Worm (Caenorhabditis elegans) whole organism, L4/young adult: ENCODE measurements around the gene glr-2.

Experiments
- W03F9.2 ChIP-seq: fragments of 150-350 bp; optimal IDR thresholded peaks from 2 replicates; lab custom pipeline; 2014; ENCODE audit warnings: missing biosample characterization, missing genetic modification characterization
- dao-5 ChIP-seq: sonication (generic microtip); optimal IDR thresholded peaks from 2 replicates; lab custom pipeline; 2016; ENCODE audit warnings: missing genotype, missing genetic modification characterization, moderate library complexity, missing compliant biosample characterization
- him-1 ChIP-seq: sonication (generic microtip); optimal IDR thresholded peaks from 2 replicates; lab custom pipeline; 2016; ENCODE audit warnings: missing genotype, missing genetic modification reagents, missing genetic modification characterization, missing compliant biosample characterization

DNA sequence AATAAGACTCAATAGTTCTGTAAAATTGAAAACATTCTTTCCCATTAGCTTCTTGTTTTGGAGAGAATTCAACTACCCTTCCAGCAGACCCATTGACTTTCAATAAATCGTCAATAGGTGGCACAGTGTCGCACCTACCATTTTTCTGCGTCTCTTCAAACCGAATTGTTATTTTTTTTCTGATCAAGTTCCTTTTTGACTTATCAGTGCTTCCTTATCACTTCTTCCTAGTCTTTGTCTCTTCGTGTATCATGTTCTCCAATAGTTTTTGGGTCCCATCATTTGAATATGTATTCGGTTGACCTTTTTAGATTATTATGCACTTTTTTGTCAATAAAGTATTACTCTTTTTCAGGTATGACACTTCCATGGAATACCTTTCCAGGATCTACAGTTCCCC, 36.8 kb downstream of the glr-2 start, which contains the start of gene odd-1:
- TF ChIP-seq dao-5 (tag; lab: Kevin White, UChicago), result no peak
- no peak for TF ChIP-seq him-1 (tag; lab: Kevin White, UChicago)
- TF ChIP-seq W03F9.2 (tag; lab: Kevin White, UChicago), result no peak
